Worm (Caenorhabditis elegans) whole organism, L4/young adult: Measurements from ENCODE around the gene vmo-1.

ENCODE experiments used
- W03F9.2 ChIP-seq: fragments of 150-350 bp; optimal IDR thresholded peaks from 2 replicates; lab custom pipeline; 2014; ENCODE audit warnings: missing biosample characterization, missing genetic modification characterization
- dao-5 ChIP-seq: sonication (generic microtip); optimal IDR thresholded peaks from 2 replicates; lab custom pipeline; 2016; ENCODE audit warnings: missing genotype, missing genetic modification characterization, moderate library complexity, missing compliant biosample characterization
- him-1 ChIP-seq: sonication (generic microtip); optimal IDR thresholded peaks from 2 replicates; lab custom pipeline; 2016; ENCODE audit warnings: missing genotype, missing genetic modification reagents, missing genetic modification characterization, missing compliant biosample characterization

DNA sequence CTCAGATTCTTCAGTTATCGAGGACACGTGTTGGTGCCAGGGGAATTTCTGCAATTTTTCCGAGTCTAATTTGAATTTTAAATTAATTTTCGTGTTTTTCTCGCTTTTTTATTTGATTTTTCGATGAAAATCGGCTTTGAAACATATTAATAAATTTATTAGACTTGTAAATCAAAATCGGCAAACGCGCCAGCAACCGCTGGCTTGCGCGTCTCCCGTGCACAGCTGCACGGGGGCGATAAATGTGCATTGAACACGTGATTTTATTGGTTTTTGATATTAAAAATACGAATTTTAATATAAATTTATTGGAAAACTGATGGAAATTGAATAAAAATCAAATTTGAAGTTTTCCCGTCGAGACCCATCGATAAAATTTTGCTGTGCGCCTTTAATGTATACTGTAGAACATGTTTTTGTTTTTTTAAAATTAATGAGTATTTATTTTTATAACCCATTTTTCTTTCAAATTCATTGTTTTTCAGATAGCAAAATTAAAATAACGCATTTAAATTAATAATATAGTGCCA is 27.7 kb upstream of the vmo-1 start, which contains the start of gene F26F2.7:
- peak; percentile 1 for TF ChIP-seq him-1
- no peak for TF ChIP-seq dao-5 (tag; lab: Kevin White, UChicago)
- TF ChIP-seq W03F9.2, result peak; percentile 95
